Fruit fly (Drosophila melanogaster) whole organism, wandering third instar larva: ENCODE measurements around the gene CG13928.

ENCODE experiments used
- Abd-B ChIP-seq: fragments of >200 bp; optimal IDR thresholded peaks from 2 replicates; lab custom pipeline; 2017; ENCODE audit warnings: missing biosample characterization, missing genetic modification characterization
- CG32264 ChIP-seq: fragments of 200-800 bp; sonication (Bioruptor generic); optimal IDR thresholded peaks from 2 replicates; lab custom pipeline; 2016; ENCODE audit warnings: missing biosample characterization, missing genetic modification characterization
- CG9705 ChIP-seq: fragments of 200-800 bp; sonication (Bioruptor generic); optimal IDR thresholded peaks from 2 replicates; lab custom pipeline; 2018; ENCODE audit warnings: missing biosample characterization, mild to moderate bottlenecking, missing genetic modification characterization
- CrebA ChIP-seq: fragments of 200-800 bp; sonication (Bioruptor generic); optimal IDR thresholded peaks from 2 replicates; lab custom pipeline; 2016; ENCODE audit warnings: missing biosample characterization, mild to moderate bottlenecking, missing genetic modification characterization, borderline replicate concordance
- Dfd ChIP-seq: fragments of >200 bp; optimal IDR thresholded peaks from 2 replicates; lab custom pipeline; 2017; ENCODE audit warnings: missing biosample characterization, missing genetic modification characterization
- Dif ChIP-seq: fragments of 200-275, 200-300 bp; sonication (Bioruptor generic); optimal IDR thresholded peaks from 2 replicates; lab custom pipeline; 2018; ENCODE audit warnings: missing biosample characterization, missing genetic modification characterization; ENCODE audit not compliant: partially characterized antibody
- GATAd ChIP-seq: sonication (Bioruptor generic); optimal IDR thresholded peaks from 2 replicates; lab custom pipeline; 2016; ENCODE audit warnings: missing biosample characterization, missing genetic modification characterization
- Hnf4 ChIP-seq: fragments of 200-800 bp; sonication (Bioruptor generic); optimal IDR thresholded peaks from 2 replicates; lab custom pipeline; 2016; ENCODE audit warnings: missing biosample characterization, mild to moderate bottlenecking, missing genetic modification characterization
- Hr78 ChIP-seq: fragments of >200 bp; optimal IDR thresholded peaks from 2 replicates; lab custom pipeline; 2017; ENCODE audit warnings: missing biosample characterization, missing genetic modification characterization
- Hr83 ChIP-seq: fragments of 200-300 bp; sonication (Bioruptor generic); optimal IDR thresholded peaks from 2 replicates; lab custom pipeline; 2016; ENCODE audit warnings: missing biosample characterization, mild to moderate bottlenecking, missing genetic modification characterization, moderate library complexity; ENCODE audit not compliant: poor library complexity, severe bottlenecking
- Jra ChIP-seq: sonication (Bioruptor generic); optimal IDR thresholded peaks from 2 replicates; lab custom pipeline; 2016; ENCODE audit warnings: missing biosample characterization, missing genetic modification characterization
- Mio ChIP-seq: sonication (Bioruptor generic); optimal IDR thresholded peaks from 2 replicates; lab custom pipeline; 2016; ENCODE audit warnings: missing biosample characterization, missing genetic modification characterization
- Myc ChIP-seq: fragments of >200 bp; optimal IDR thresholded peaks from 2 replicates; lab custom pipeline; 2017
- OdsH ChIP-seq: fragments of 200-800 bp; sonication (Bioruptor generic); optimal IDR thresholded peaks from 2 replicates; lab custom pipeline; 2016; ENCODE audit warnings: missing biosample characterization, mild to moderate bottlenecking, missing genetic modification characterization
- Rel ChIP-seq, 2 experiments: fragments of 200-800 bp; sonication (Bioruptor generic) in 1 of 2; optimal IDR thresholded peaks; 2 replicates in 1 of 2; 3 replicates in 1 of 2; lab custom pipeline; 2016 to 2019; ENCODE audit warnings: mild to moderate bottlenecking in 2 of 2, missing biosample characterization in 2 of 2, missing genetic modification characterization in 2 of 2, moderate library complexity in 1 of 2
- Sp1 ChIP-seq: fragments of 200-800 bp; sonication (Bioruptor generic); optimal IDR thresholded peaks from 3 replicates; lab custom pipeline; 2019; ENCODE audit warnings: missing biosample characterization, mild to moderate bottlenecking, missing genetic modification characterization, moderate library complexity
- Vsx2 ChIP-seq: fragments of 200-300, 225-300 bp; sonication (Bioruptor generic); optimal IDR thresholded peaks from 2 replicates; lab custom pipeline; 2018; ENCODE audit warnings: missing biosample characterization, missing genetic modification characterization; ENCODE audit not compliant: partially characterized antibody
- br ChIP-seq: fragments of 200-800 bp; sonication (Bioruptor generic); optimal IDR thresholded peaks from 2 replicates; lab custom pipeline; 2016; ENCODE audit warnings: missing biosample characterization, missing genetic modification characterization
- brk ChIP-seq: fragments of 200-800 bp; sonication (Bioruptor generic); optimal IDR thresholded peaks from 2 replicates; lab custom pipeline; 2016; ENCODE audit warnings: missing biosample characterization, mild to moderate bottlenecking, missing genetic modification characterization
- dmrt93B ChIP-seq: fragments of 200-800 bp; sonication (Bioruptor generic); optimal IDR thresholded peaks from 2 replicates; lab custom pipeline; 2018; ENCODE audit warnings: missing biosample characterization, mild to moderate bottlenecking, missing genetic modification characterization
- dsf ChIP-seq: sonication (Bioruptor generic); optimal IDR thresholded peaks from 2 replicates; lab custom pipeline; 2016; ENCODE audit warnings: missing biosample characterization, missing genetic modification characterization, borderline replicate concordance
- ey ChIP-seq: fragments of 200-800 bp; sonication (Bioruptor generic); optimal IDR thresholded peaks from 2 replicates; lab custom pipeline; 2016; ENCODE audit warnings: missing biosample characterization, missing genetic modification characterization
- foxo ChIP-seq, 2 experiments: fragments of 200-800 bp; sonication (Bioruptor generic); optimal IDR thresholded peaks; 2 replicates in 1 of 2; 3 replicates in 1 of 2; lab custom pipeline; 2016 to 2017; ENCODE audit warnings: missing biosample characterization in 2 of 2, missing genetic modification characterization in 2 of 2
- fru ChIP-seq: fragments of 200-800 bp; sonication (Bioruptor generic); optimal IDR thresholded peaks from 3 replicates; lab custom pipeline; 2016; ENCODE audit warnings: missing biosample characterization, mild to moderate bottlenecking, missing genetic modification characterization
- h ChIP-seq: fragments of 200-800 bp; sonication (Bioruptor generic); optimal IDR thresholded peaks from 3 replicates; lab custom pipeline; 2016; ENCODE audit warnings: missing biosample characterization, mild to moderate bottlenecking, missing genetic modification characterization
- jim ChIP-seq: fragments of 175-275, 200-325 bp; sonication (Bioruptor generic); optimal IDR thresholded peaks from 2 replicates; lab custom pipeline; 2016; ENCODE audit warnings: missing biosample characterization, mild to moderate bottlenecking, missing genetic modification characterization
- lola ChIP-seq: fragments of >200 bp; optimal IDR thresholded peaks from 2 replicates; lab custom pipeline; 2017; ENCODE audit warnings: missing biosample characterization, missing genetic modification characterization
- pan ChIP-seq: fragments of >200 bp; optimal IDR thresholded peaks from 2 replicates; lab custom pipeline; 2017
- psq ChIP-seq: fragments of 200-800 bp; sonication (Bioruptor generic); optimal IDR thresholded peaks from 3 replicates; lab custom pipeline; 2017; ENCODE audit warnings: missing biosample characterization, mild to moderate bottlenecking, missing genetic modification characterization, moderate library complexity
- rgr ChIP-seq: fragments of 200-800 bp; sonication (Bioruptor generic); optimal IDR thresholded peaks from 3 replicates; lab custom pipeline; 2016; ENCODE audit warnings: missing biosample characterization, mild to moderate bottlenecking, missing genetic modification characterization
- sage ChIP-seq: fragments of 200-800 bp; sonication (Bioruptor generic); optimal IDR thresholded peaks from 2 replicates; lab custom pipeline; 2016; ENCODE audit warnings: missing biosample characterization, mild to moderate bottlenecking, missing genetic modification characterization
- tai ChIP-seq: sonication (Bioruptor generic); optimal IDR thresholded peaks from 2 replicates; lab custom pipeline; 2016; ENCODE audit warnings: missing biosample characterization, missing genetic modification characterization
- usp ChIP-seq: fragments of >200 bp; optimal IDR thresholded peaks from 2 replicates; lab custom pipeline; 2017; ENCODE audit warnings: missing biosample characterization, missing genetic modification characterization
- woc ChIP-seq: sonication (Bioruptor generic); optimal IDR thresholded peaks from 2 replicates; lab custom pipeline; 2016; ENCODE audit warnings: missing biosample characterization, mild to moderate bottlenecking, missing genetic modification characterization

The CG13928 gene

dm6 chr3L:1584003-1584402, 44.2 kb downstream of the CG13928 start:
- TF ChIP-seq tai (GFP tag; lab: Kevin White, UChicago) = peak; percentile 4
- TF ChIP-seq psq (GFP tag; lab: Kevin White, UChicago) = no peak
- peak; percentile 32 for TF ChIP-seq fru (GFP tag; lab: Kevin White, UChicago)
- peak; percentile 8 for TF ChIP-seq br (GFP tag; lab: Kevin White, UChicago)
- TF ChIP-seq Rel (GFP tag; optimal IDR thresholded peaks at IDR 0.05; lab: Kevin White, UChicago) = no peak
- TF ChIP-seq Rel (tag; optimal IDR thresholded peaks at IDR 0.05; lab: Kevin White, UChicago) = no peak
- TF ChIP-seq CrebA (GFP tag; lab: Kevin White, UChicago) = no peak
- TF ChIP-seq CG32264 (GFP tag; lab: Kevin White, UChicago) = no peak
- TF ChIP-seq Dif (GFP tag; lab: Kevin White, UChicago) = no peak
- no peak for TF ChIP-seq brk (GFP tag; lab: Kevin White, UChicago)
- no peak for TF ChIP-seq GATAd (GFP tag; lab: Kevin White, UChicago)
- TF ChIP-seq OdsH = peak; percentile 15
- no peak for TF ChIP-seq Sp1
- TF ChIP-seq h = peak; percentile 50
- TF ChIP-seq dsf (GFP tag; lab: Kevin White, UChicago) = no peak
- no peak for TF ChIP-seq Hnf4 (GFP tag; lab: Kevin White, UChicago)
- TF ChIP-seq Vsx2 (GFP tag; lab: Kevin White, UChicago) = no peak
- TF ChIP-seq usp = no peak
- TF ChIP-seq Mio = no peak
- no peak for TF ChIP-seq Hr83
- peak in 1 of 2 experiments; percentile 48 for TF ChIP-seq foxo (GFP tag; optimal IDR thresholded peaks at IDR 0.05; lab: Kevin White, UChicago)
- TF ChIP-seq dmrt93B (GFP tag; lab: Kevin White, UChicago) = no peak
- TF ChIP-seq sage (GFP tag; lab: Kevin White, UChicago) = no peak
- no peak for TF ChIP-seq lola (GFP tag; lab: Kevin White, UChicago)
- TF ChIP-seq pan (lab: Kevin White, UChicago) = no peak
- TF ChIP-seq Myc (lab: Kevin White, UChicago) = no peak
- TF ChIP-seq rgr (GFP tag; lab: Kevin White, UChicago) = peak; percentile 27
- no peak for TF ChIP-seq CG9705 (GFP tag; lab: Kevin White, UChicago)
- no peak for TF ChIP-seq jim (GFP tag; lab: Kevin White, UChicago)
- TF ChIP-seq ey (GFP tag; lab: Kevin White, UChicago) = peak; percentile 23
- no peak for TF ChIP-seq Dfd (GFP tag; lab: Kevin White, UChicago)

- TF ChIP-seq OdsH (no peak), CG9705 (GFP tag; lab: Kevin White, UChicago) (no peak), Hr83 (no peak), Mio (no peak), CG32264 (GFP tag; lab: Kevin White, UChicago) (no peak), Sp1 (no peak), Abd-B (GFP tag; lab: Kevin White, UChicago) (no peak)
Observed at dm6 chr3L:1580821-1581220, 47.4 kb downstream of the CG13928 start.

- TF ChIP-seq jim (GFP tag; lab: Kevin White, UChicago) (no peak), Jra (no peak), Abd-B (GFP tag; lab: Kevin White, UChicago) (no peak), h (no peak), br (GFP tag; lab: Kevin White, UChicago) (no peak), foxo (GFP tag; optimal IDR thresholded peaks at IDR 0.05; lab: Kevin White, UChicago) (no peak), sage (GFP tag; lab: Kevin White, UChicago) (no peak), tai (GFP tag; lab: Kevin White, UChicago) (no peak), Hr78 (GFP tag; lab: Kevin White, UChicago) (no peak), dsf (GFP tag; lab: Kevin White, UChicago) (no peak), Dif (GFP tag; lab: Kevin White, UChicago) (no peak), woc (GFP tag; lab: Kevin White, UChicago) (no peak), usp (no peak), pan (lab: Kevin White, UChicago) (no peak), brk (GFP tag; lab: Kevin White, UChicago) (no peak)
Observed at dm6 chr3L:1580194-1580593, 48.0 kb downstream of the CG13928 start.
